ENCODE assay signal across 2 fruit fly cellular contexts in genomic region chr2L:17778287-17778762, dm6.
A peak's percentile ranks its signal among the peaks of the same experiment; 100 is the strongest.
TF ChIP-seq lines count a peak whose summit lies in the region.

Gene CadN (minus strand): TSS chr2L:17778340.

TF ChIP-seq in whole organism, embryonic, 481 proteins besides CTCF, POLR2A, EP300 and RAD21 (continued from another document and continues in another):
- TF ChIP-seq crol (GFP tag; IDR thresholded peaks at IDR 0.05; lab: Robert Waterston, UW) (peak; percentile 12; the same call in 1 of the 2 replicates), fru (optimal IDR thresholded peaks at IDR 0.05; lab: Kevin White, UChicago) (no peak), ase (GFP tag; IDR thresholded peaks at IDR 0.05; lab: Robert Waterston, UW) (no peak), Spps (tag; optimal IDR thresholded peaks at IDR 0.05; lab: Kevin White, UChicago) (no peak), YL-1 (GFP tag; optimal IDR thresholded peaks at IDR 0.05; lab: Kevin White, UChicago) (no peak), h (optimal IDR thresholded peaks at IDR 0.05; lab: Kevin White, UChicago) (no peak), CG15073 (GFP tag; optimal IDR thresholded peaks at IDR 0.05; lab: Kevin White, UChicago) (no peak), onecut (GFP tag; IDR thresholded peaks at IDR 0.05; lab: Robert Waterston, UW) (no peak), Poxn (GFP tag; IDR thresholded peaks at IDR 0.05; lab: Robert Waterston, UW) (no peak), CG10321 (GFP tag; IDR thresholded peaks at IDR 0.05; lab: Robert Waterston, UW) (no peak), sens-2 (GFP tag; IDR thresholded peaks at IDR 0.05; lab: Robert Waterston, UW) (no peak), CG14441 (GFP tag; IDR thresholded peaks at IDR 0.05; lab: Robert Waterston, UW) (no peak), CHES-1-like (GFP tag; optimal IDR thresholded peaks at IDR 0.05; lab: Kevin White, UChicago) (no peak), dimm (GFP tag; IDR thresholded peaks at IDR 0.05; lab: Robert Waterston, UW) (no peak), CG9727 (GFP tag; optimal IDR thresholded peaks at IDR 0.05; lab: Kevin White, UChicago) (no peak), Ada2b (GFP tag; IDR thresholded peaks at IDR 0.05; lab: Robert Waterston, UW) (no peak), CG6854 (GFP tag; optimal IDR thresholded peaks at IDR 0.05; lab: Kevin White, UChicago) (no peak), hb (GFP tag; IDR thresholded peaks at IDR 0.05; lab: Robert Waterston, UW; ENCODE audit: partially characterized antibody) (no peak), CG2120 (GFP tag; optimal IDR thresholded peaks at IDR 0.05; lab: Kevin White, UChicago) (peak; percentile 8), CG15269 (tag; optimal IDR thresholded peaks at IDR 0.05; lab: Kevin White, UChicago) (no peak), Dip3 (GFP tag; optimal IDR thresholded peaks at IDR 0.05; lab: Kevin White, UChicago) (no peak), CG5245 (GFP tag; optimal IDR thresholded peaks at IDR 0.05; lab: Kevin White, UChicago) (no peak), CG2116 (GFP tag; optimal IDR thresholded peaks at IDR 0.05; lab: Kevin White, UChicago) (no peak), Mad (GFP tag; optimal IDR thresholded peaks at IDR 0.05; lab: Kevin White, UChicago) (no peak), cas (GFP tag; IDR thresholded peaks at IDR 0.05; lab: Robert Waterston, UW) (no peak), CG3281 (GFP tag; optimal IDR thresholded peaks at IDR 0.05; lab: Kevin White, UChicago) (no peak), grau (tag; optimal IDR thresholded peaks at IDR 0.05; lab: Kevin White, UChicago) (peak; percentile 13), dpn (GFP tag; optimal IDR thresholded peaks at IDR 0.05; lab: Kevin White, UChicago) (no peak), en (GFP tag; optimal IDR thresholded peaks at IDR 0.05; lab: Kevin White, UChicago) (no peak), Lim3 (GFP tag; IDR thresholded peaks at IDR 0.05; lab: Robert Waterston, UW) (no peak), Med (GFP tag; lab: Kevin White, UChicago) (peak; percentile 67), CG16813 (GFP tag; IDR thresholded peaks at IDR 0.05; lab: Robert Waterston, UW; ENCODE audit: partially characterized antibody) (no peak), Dbx (GFP tag; IDR thresholded peaks at IDR 0.05; lab: Robert Waterston, UW) (no peak), CG14050 (GFP tag; IDR thresholded peaks at IDR 0.05; lab: Robert Waterston, UW) (no peak), ken (GFP tag; IDR thresholded peaks at IDR 0.05; lab: Robert Waterston, UW) (no peak), kni (GFP tag; optimal IDR thresholded peaks at IDR 0.05; lab: Kevin White, UChicago) (no peak), yki (optimal IDR thresholded peaks at IDR 0.05; lab: Kevin White, UChicago) (no peak), CG14710 (tag; optimal IDR thresholded peaks at IDR 0.05; lab: Kevin White, UChicago) (no peak), emc (GFP tag; optimal IDR thresholded peaks at IDR 0.05; lab: Kevin White, UChicago) (no peak), CG12391 (tag; optimal IDR thresholded peaks at IDR 0.05; lab: Kevin White, UChicago) (no peak), MBD-R2 (GFP tag; IDR thresholded peaks at IDR 0.05; lab: Robert Waterston, UW) (no peak), CG10147 (GFP tag; optimal IDR thresholded peaks at IDR 0.05; lab: Kevin White, UChicago) (no peak), Sry-δ (GFP tag; optimal IDR thresholded peaks at IDR 0.05; lab: Kevin White, UChicago) (no peak), ftz-f1 (GFP tag; optimal IDR thresholded peaks at IDR 0.05; lab: Kevin White, UChicago) (no peak), sima (GFP tag; optimal IDR thresholded peaks at IDR 0.05; lab: Kevin White, UChicago) (no peak), dmrt11E (tag; optimal IDR thresholded peaks at IDR 0.05; lab: Kevin White, UChicago) (peak; percentile 35), CG8281 (tag; optimal IDR thresholded peaks at IDR 0.05; lab: Kevin White, UChicago) (no peak), run (tag; optimal IDR thresholded peaks at IDR 0.05; lab: Kevin White, UChicago) (no peak), Antp (GFP tag; optimal IDR thresholded peaks at IDR 0.05; lab: Kevin White, UChicago) (peak; percentile 1), CG6683 (GFP tag; optimal IDR thresholded peaks at IDR 0.05; lab: Kevin White, UChicago) (no peak), GATAe (GFP tag; conservative IDR thresholded peaks at IDR 0.05; lab: Robert Waterston, UW) (no peak), zfh1 (GFP tag; IDR thresholded peaks at IDR 0.05; lab: Robert Waterston, UW) (0 out of 3 replicates have a peak, but pooled peaks have one; percentile 6), CG9437 (GFP tag; optimal IDR thresholded peaks at IDR 0.05; lab: Kevin White, UChicago) (no peak), CG34376 (GFP tag; optimal IDR thresholded peaks at IDR 0.05; lab: Kevin White, UChicago) (no peak), prd (optimal IDR thresholded peaks at IDR 0.05; lab: Kevin White, UChicago) (no peak), prd (GFP tag; IDR thresholded peaks at IDR 0.05; lab: Robert Waterston, UW) (no peak; the same call in 2 of the 3 replicates), CG18476 (GFP tag; optimal IDR thresholded peaks at IDR 0.05; lab: Kevin White, UChicago) (no peak), CG3407 (GFP tag; optimal IDR thresholded peaks at IDR 0.05; lab: Kevin White, UChicago) (no peak), Ets65A (GFP tag; lab: Kevin White, UChicago) (no peak), repo (GFP tag; optimal IDR thresholded peaks at IDR 0.05; lab: Kevin White, UChicago) (no peak), danr (GFP tag; IDR thresholded peaks at IDR 0.05; lab: Robert Waterston, UW) (no peak), gsb (GFP tag; IDR thresholded peaks at IDR 0.05; lab: Robert Waterston, UW) (no peak), sim (GFP tag; IDR thresholded peaks at IDR 0.05; lab: Robert Waterston, UW) (no peak), abd-A (tag; optimal IDR thresholded peaks at IDR 0.05; lab: Kevin White, UChicago) (peak; percentile 10), ash1 (GFP tag; optimal IDR thresholded peaks at IDR 0.05; lab: Kevin White, UChicago) (no peak), mld (GFP tag; IDR thresholded peaks at IDR 0.05; lab: Robert Waterston, UW; ENCODE audit: partially characterized antibody) (no peak), CG16863 (GFP tag; optimal IDR thresholded peaks at IDR 0.05; lab: Kevin White, UChicago) (no peak), CG6791 (GFP tag; IDR thresholded peaks at IDR 0.05; lab: Robert Waterston, UW; ENCODE audit: partially characterized antibody) (no peak), ara (GFP tag; IDR thresholded peaks at IDR 0.05; lab: Robert Waterston, UW) (peak; percentile 6; the same call in 1 of the 2 replicates), ATbp (GFP tag; optimal IDR thresholded peaks at IDR 0.05; lab: Kevin White, UChicago) (peak; percentile 15)

TF ChIP-seq in whole organism, prepupa, 60 proteins besides CTCF, POLR2A, EP300 and RAD21 (continued from another document):
- no peak for TF ChIP-seq Blimp-1 (GFP tag; optimal IDR thresholded peaks at IDR 0.05; lab: Kevin White, UChicago)
- no peak for TF ChIP-seq Sox15 (GFP tag; optimal IDR thresholded peaks at IDR 0.05; lab: Kevin White, UChicago)
- peak; percentile 70 for TF ChIP-seq CG6808 (GFP tag; optimal IDR thresholded peaks at IDR 0.05; lab: Kevin White, UChicago)
- TF ChIP-seq fd59A (GFP tag; optimal IDR thresholded peaks at IDR 0.05; lab: Kevin White, UChicago) = peak; percentile 13
- peak; percentile 19 for TF ChIP-seq CG7368 (GFP tag; optimal IDR thresholded peaks at IDR 0.05; lab: Kevin White, UChicago)
- no peak for TF ChIP-seq Smox (GFP tag; optimal IDR thresholded peaks at IDR 0.05; lab: Kevin White, UChicago)
- TF ChIP-seq Met (GFP tag; optimal IDR thresholded peaks at IDR 0.05; lab: Kevin White, UChicago) = peak; percentile 5
- peak; percentile 64 for TF ChIP-seq Eip75B (GFP tag; optimal IDR thresholded peaks at IDR 0.05; lab: Kevin White, UChicago)
- peak; percentile 84 for TF ChIP-seq Lpt (GFP tag; optimal IDR thresholded peaks at IDR 0.05; lab: Kevin White, UChicago)
- TF ChIP-seq Gug (GFP tag; IDR thresholded peaks at IDR 0.05; lab: Robert Waterston, UW) = peak; percentile 58
- TF ChIP-seq CG15336 (GFP tag; IDR thresholded peaks at IDR 0.05; lab: Robert Waterston, UW) = peak; percentile 66
- TF ChIP-seq lz (GFP tag; optimal IDR thresholded peaks at IDR 0.05; lab: Kevin White, UChicago) = no peak
- peak; percentile 64 for TF ChIP-seq CG32006 (GFP tag; optimal IDR thresholded peaks at IDR 0.05; lab: Kevin White, UChicago)
- TF ChIP-seq CG34406 (GFP tag; optimal IDR thresholded peaks at IDR 0.05; lab: Kevin White, UChicago) = peak; percentile 31
- TF ChIP-seq CG8632 (GFP tag; optimal IDR thresholded peaks at IDR 0.05; lab: Kevin White, UChicago) = no peak
- TF ChIP-seq svp (GFP tag; lab: Kevin White, UChicago) = peak; percentile 71
- peak; percentile 74 for TF ChIP-seq CG16779 (tag; optimal IDR thresholded peaks at IDR 0.05; lab: Kevin White, UChicago)
- TF ChIP-seq CG1621 (tag; optimal IDR thresholded peaks at IDR 0.05; lab: Kevin White, UChicago) = peak; percentile 82
- peak; percentile 64 to 67 for TF ChIP-seq salr (GFP tag; optimal IDR thresholded peaks at IDR 0.05; lab: Kevin White, UChicago)
- TF ChIP-seq topi (GFP tag; optimal IDR thresholded peaks at IDR 0.05; lab: Kevin White, UChicago) = peak; percentile 39
- TF ChIP-seq CG3032 (tag; optimal IDR thresholded peaks at IDR 0.05; lab: Kevin White, UChicago) = peak; percentile 69
- TF ChIP-seq CG11902 (GFP tag; optimal IDR thresholded peaks at IDR 0.05; lab: Kevin White, UChicago) = no peak
- peak; percentile 31 for TF ChIP-seq esn (GFP tag; optimal IDR thresholded peaks at IDR 0.05; lab: Kevin White, UChicago)
- peak; percentile 71 for TF ChIP-seq net (GFP tag; optimal IDR thresholded peaks at IDR 0.05; lab: Kevin White, UChicago)
- no peak for TF ChIP-seq Ets21C (GFP tag; optimal IDR thresholded peaks at IDR 0.05; lab: Kevin White, UChicago)
- peak; percentile 67 for TF ChIP-seq CG10669 (GFP tag; optimal IDR thresholded peaks at IDR 0.05; lab: Kevin White, UChicago)
- TF ChIP-seq CG8319 (GFP tag; optimal IDR thresholded peaks at IDR 0.05; lab: Kevin White, UChicago) = no peak
- peak; percentile 75 for TF ChIP-seq CG6276 (GFP tag; optimal IDR thresholded peaks at IDR 0.05; lab: Kevin White, UChicago)
- TF ChIP-seq CG4318 (GFP tag; optimal IDR thresholded peaks at IDR 0.05; lab: Kevin White, UChicago) = peak; percentile 10
- peak; percentile 30 for TF ChIP-seq CG6792 (GFP tag; optimal IDR thresholded peaks at IDR 0.05; lab: Kevin White, UChicago)
- no peak for TF ChIP-seq CG11762 (GFP tag; optimal IDR thresholded peaks at IDR 0.05; lab: Kevin White, UChicago; ENCODE audit: insufficient read depth)
- peak; percentile 50 for TF ChIP-seq achi (GFP tag; optimal IDR thresholded peaks at IDR 0.05; lab: Kevin White, UChicago)
- peak; percentile 28 for TF ChIP-seq CG3919 (GFP tag; optimal IDR thresholded peaks at IDR 0.05; lab: Kevin White, UChicago)
- no peak for TF ChIP-seq Eip93F (GFP tag; optimal IDR thresholded peaks at IDR 0.05; lab: Kevin White, UChicago)
- TF ChIP-seq CG9139 (GFP tag; optimal IDR thresholded peaks at IDR 0.05; lab: Kevin White, UChicago) = peak; percentile 59
- peak; percentile 29 for TF ChIP-seq Sox102F (GFP tag; optimal IDR thresholded peaks at IDR 0.05; lab: Kevin White, UChicago)
